Fruit fly (Drosophila melanogaster): Measurements from ENCODE around the gene knrl.

dm6 chr3L:20643774-20644173 lies 23.3 kb upstream of the knrl start:
- TF ChIP-seq CHES-1-like (GFP tag; optimal IDR thresholded peaks at IDR 0.05) (no peak), CG9817 (tag; optimal IDR thresholded peaks at IDR 0.05) (no peak), Drgx (GFP tag; IDR thresholded peaks at IDR 0.05) (no peak), CG17802 (tag; optimal IDR thresholded peaks at IDR 0.05) (no peak)

All from whole organism, embryonic.